Worm (Caenorhabditis elegans) whole organism, L4 larva: ENCODE data around the gene W03G11.2.

Experiments used
- F49E8.2 ChIP-seq: sonication (generic microtip); optimal IDR thresholded peaks from 2 replicates; lab custom pipeline; 2016; ENCODE audit warnings: missing compliant biosample characterization, mild to moderate bottlenecking, missing genetic modification characterization, borderline replicate concordance
- daf-12 ChIP-seq: fragments of 150-350 bp; optimal IDR thresholded peaks from 2 replicates; lab custom pipeline; 2014; ENCODE audit warnings: missing biosample characterization, missing genetic modification reagents, missing genetic modification characterization
- dpl-1 ChIP-seq: fragments of 150-350 bp; optimal IDR thresholded peaks from 2 replicates; lab custom pipeline; 2014; ENCODE audit warnings: missing biosample characterization, missing genetic modification reagents, missing genetic modification characterization
- egl-27 ChIP-seq: sonication (generic microtip); optimal IDR thresholded peaks from 3 replicates; lab custom pipeline; 2017; ENCODE audit warnings: missing biosample characterization, missing genetic modification reagents, missing genetic modification characterization
- fkh-10 ChIP-seq: fragments of 150-350 bp; optimal IDR thresholded peaks from 2 replicates; lab custom pipeline; 2014; ENCODE audit warnings: missing biosample characterization, missing genetic modification reagents, missing genetic modification characterization
- hlh-30 ChIP-seq: sonication (generic microtip); optimal IDR thresholded peaks from 2 replicates; lab custom pipeline; 2017; ENCODE audit warnings: antibody characterized with exemption, mild to moderate bottlenecking, missing genetic modification characterization, missing compliant biosample characterization; ENCODE audit not compliant: insufficient read depth
- lin-13 ChIP-seq: fragments of 150-350 bp; optimal IDR thresholded peaks from 2 replicates; lab custom pipeline; 2014; ENCODE audit warnings: missing biosample characterization, missing genetic modification reagents, missing genetic modification characterization
- lin-15B ChIP-seq: fragments of 150-350 bp; sonication (generic microtip); optimal IDR thresholded peaks from 3 replicates; lab custom pipeline; 2014; ENCODE audit warnings: missing biosample characterization, missing genetic modification characterization
- nhr-76 ChIP-seq: fragments of 150-350 bp; optimal IDR thresholded peaks from 2 replicates; lab custom pipeline; 2014; ENCODE audit warnings: missing biosample characterization, missing genetic modification characterization
- pqm-1 ChIP-seq: sonication (generic microtip); optimal IDR thresholded peaks from 2 replicates; lab custom pipeline; 2017; ENCODE audit warnings: missing biosample characterization, missing genetic modification characterization
- snpc-1.2 ChIP-seq: fragments of 200-800 bp; sonication (Bioruptor generic); IDR thresholded peaks from 2 replicates; pipeline ENCODE4 v1.3.6; 2022; ENCODE audit warnings: missing genetic modification reagents, missing genetic modification characterization, missing compliant biosample characterization
- snpc-4 ChIP-seq: fragments of 150-350 bp; optimal IDR thresholded peaks from 2 replicates; lab custom pipeline; 2014; ENCODE audit warnings: missing biosample characterization, missing genetic modification characterization

DNA sequence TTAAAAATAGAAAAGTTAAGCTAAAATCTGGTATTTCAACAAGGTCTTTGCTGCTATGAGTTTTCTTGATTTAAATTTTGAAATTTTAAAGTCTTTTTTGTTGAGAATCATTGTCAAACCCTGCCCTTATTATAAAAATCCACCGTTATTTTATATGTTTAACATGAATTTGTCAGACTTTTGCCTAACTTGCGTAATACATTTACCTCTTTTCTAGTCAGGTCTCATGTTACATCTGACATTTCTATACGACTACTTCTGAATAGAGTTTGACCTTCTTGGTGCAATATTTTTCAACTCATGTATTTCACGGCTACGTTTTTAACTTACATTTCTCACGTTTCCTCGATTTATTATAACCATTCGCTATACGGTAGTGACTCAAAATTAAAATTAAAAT is 5.6 kb upstream of the W03G11.2 start, which contains the start of gene lgc-15:
- TF ChIP-seq egl-27 (tag; lab: Kevin White, UChicago): no peak
- no peak for TF ChIP-seq lin-13
- TF ChIP-seq hlh-30 (tag; lab: Kevin White, UChicago): no peak
- no peak for TF ChIP-seq fkh-10 (GFP tag; lab: Kevin White, UChicago)
- TF ChIP-seq snpc-1.2 (GFP tag; lab: Robert Waterston, UW): no peak
- no peak for TF ChIP-seq snpc-4 (tag; lab: Kevin White, UChicago)
- no peak for TF ChIP-seq lin-15B (tag; lab: Kevin White, UChicago)
- no peak for TF ChIP-seq nhr-76
- no peak for TF ChIP-seq F49E8.2 (tag; lab: Kevin White, UChicago)
- TF ChIP-seq dpl-1 (GFP tag; lab: Kevin White, UChicago): no peak
- no peak for TF ChIP-seq daf-12 (tag; lab: Kevin White, UChicago)
- no peak for TF ChIP-seq pqm-1 (tag; lab: Kevin White, UChicago)
